Worm (Caenorhabditis elegans) whole organism, L4 larva: Measurements from ENCODE around the gene fbxa-28.

ENCODE experiments used
- D1046.2 ChIP-seq: fragments of 200-800 bp; sonication (Bioruptor generic); IDR thresholded peaks from 2 replicates; pipeline ENCODE4 v1.3.6; 2022; ENCODE audit warnings: missing genetic modification characterization, missing compliant biosample characterization
- F26F4.8 ChIP-seq: fragments of 200-800 bp; sonication (Bioruptor generic); conservative IDR thresholded peaks from 2 replicates; pipeline ENCODE4 v1.3.6; 2022; ENCODE audit warnings: missing genetic modification characterization, missing compliant biosample characterization
- F49E8.2 ChIP-seq: sonication (generic microtip); optimal IDR thresholded peaks from 2 replicates; lab custom pipeline; 2016; ENCODE audit warnings: missing compliant biosample characterization, mild to moderate bottlenecking, missing genetic modification characterization, borderline replicate concordance
- R02D3.7 ChIP-seq: fragments of 150-350 bp; sonication (generic microtip); optimal IDR thresholded peaks from 3 replicates; lab custom pipeline; 2014; ENCODE audit warnings: missing biosample characterization, missing genetic modification characterization
- ZK546.5 ChIP-seq, 2 experiments: sonication (generic microtip); optimal IDR thresholded peaks; 2 replicates each; lab custom pipeline; 2017; ENCODE audit warnings: missing biosample characterization in 2 of 2, missing genetic modification characterization in 2 of 2
- aha-1 ChIP-seq: fragments of 150-350 bp; peaks from one replicate; lab custom pipeline; 2014; ENCODE audit warnings: missing biosample characterization, missing genetic modification characterization
- aly-2 ChIP-seq: sonication (generic microtip); optimal IDR thresholded peaks from 2 replicates; lab custom pipeline; 2018; ENCODE audit warnings: missing biosample characterization, missing genetic modification characterization
- arid-1 ChIP-seq: fragments of 200-800 bp; sonication (Bioruptor generic); conservative IDR thresholded peaks from 2 replicates; pipeline ENCODE4 v1.3.6; 2022; ENCODE audit warnings: missing genetic modification reagents, missing genetic modification characterization, missing compliant biosample characterization
- ceh-28 ChIP-seq: fragments of 150-350 bp; optimal IDR thresholded peaks from 2 replicates; lab custom pipeline; 2014; ENCODE audit warnings: missing biosample characterization, missing genetic modification reagents, missing genetic modification characterization
- ceh-32 ChIP-seq: sonication (generic microtip); optimal IDR thresholded peaks from 2 replicates; lab custom pipeline; 2016; ENCODE audit warnings: mild to moderate bottlenecking, missing genetic modification characterization, missing compliant biosample characterization; ENCODE audit not compliant: poor library complexity
- ceh-44 ChIP-seq: fragments of 200-800 bp; sonication (Bioruptor generic); IDR thresholded peaks from 2 replicates; pipeline ENCODE4 v1.3.6; 2022; ENCODE audit warnings: missing genetic modification reagents, missing genetic modification characterization, missing compliant biosample characterization
- daf-16 ChIP-seq, 3 experiments: sonication (generic microtip); optimal IDR thresholded peaks; 2 replicates each; lab custom pipeline; 2016 to 2017; ENCODE audit warnings: missing genetic modification characterization in 3 of 3, missing genetic modification reagents in 3 of 3, mild to moderate bottlenecking in 2 of 3, missing compliant biosample characterization in 2 of 3, missing biosample characterization in 1 of 3, moderate library complexity in 1 of 3
- daf-19 ChIP-seq: fragments of 200-800 bp; sonication (Bioruptor generic); conservative IDR thresholded peaks from 2 replicates; pipeline ENCODE4 v1.3.6; 2022; ENCODE audit warnings: missing genetic modification characterization, missing compliant biosample characterization
- daf-8 ChIP-seq: fragments of 200-800 bp; sonication (Bioruptor generic); IDR thresholded peaks from 2 replicates; pipeline ENCODE4 v1.3.6; 2022; ENCODE audit warnings: missing genetic modification characterization, missing compliant biosample characterization
- dpl-1 ChIP-seq: fragments of 150-350 bp; optimal IDR thresholded peaks from 2 replicates; lab custom pipeline; 2014; ENCODE audit warnings: missing biosample characterization, missing genetic modification reagents, missing genetic modification characterization
- dve-1 ChIP-seq: sonication (generic microtip); optimal IDR thresholded peaks from 2 replicates; lab custom pipeline; 2017; ENCODE audit warnings: antibody characterized with exemption, mild to moderate bottlenecking, missing genetic modification characterization, missing compliant biosample characterization; ENCODE audit not compliant: insufficient read depth
- egl-43 ChIP-seq: fragments of 200-800 bp; sonication (Bioruptor generic); IDR thresholded peaks from 2 replicates; pipeline ENCODE4 v1.3.6; 2022; ENCODE audit warnings: missing genetic modification reagents, missing genetic modification characterization, missing compliant biosample characterization
- fos-1 ChIP-seq: fragments of 150-350 bp; optimal IDR thresholded peaks from 2 replicates; lab custom pipeline; 2014; ENCODE audit warnings: missing biosample characterization, missing genetic modification characterization
- hlh-11 ChIP-seq: fragments of 200-800 bp; sonication (Bioruptor generic); optimal IDR thresholded peaks from 2 replicates; lab custom pipeline; 2018; ENCODE audit warnings: mild to moderate bottlenecking, missing genetic modification characterization, missing compliant biosample characterization
- hlh-30 ChIP-seq: sonication (generic microtip); optimal IDR thresholded peaks from 2 replicates; lab custom pipeline; 2017; ENCODE audit warnings: antibody characterized with exemption, mild to moderate bottlenecking, missing genetic modification characterization, missing compliant biosample characterization; ENCODE audit not compliant: insufficient read depth
- hmg-1.1 ChIP-seq: fragments of 200-800 bp; sonication (Bioruptor generic); IDR thresholded peaks from 2 replicates; pipeline ENCODE4 v1.3.6; 2022; ENCODE audit warnings: missing genetic modification reagents, missing genetic modification characterization, missing compliant biosample characterization
- lin-13 ChIP-seq: fragments of 150-350 bp; optimal IDR thresholded peaks from 2 replicates; lab custom pipeline; 2014; ENCODE audit warnings: missing biosample characterization, missing genetic modification reagents, missing genetic modification characterization
- lin-38 ChIP-seq: fragments of 200-800 bp; sonication (Bioruptor generic); IDR thresholded peaks from 2 replicates; pipeline ENCODE4 v1.3.6; 2022; ENCODE audit warnings: missing genetic modification reagents, missing genetic modification characterization, missing compliant biosample characterization
- lin-39 ChIP-seq: fragments of 150-350 bp; optimal IDR thresholded peaks from 2 replicates; lab custom pipeline; 2014; ENCODE audit warnings: missing biosample characterization, missing genetic modification reagents, missing genetic modification characterization
- lir-3 ChIP-seq: sonication (generic microtip); optimal IDR thresholded peaks from 2 replicates; lab custom pipeline; 2016; ENCODE audit warnings: mild to moderate bottlenecking, missing genetic modification characterization, missing compliant biosample characterization
- madf-5 ChIP-seq, 2 experiments: fragments of 200-800 bp; sonication (Bioruptor generic); IDR thresholded peaks; 2 replicates each; pipeline ENCODE4 v1.3.6; 2022; ENCODE audit warnings: missing compliant biosample characterization in 2 of 2, missing genetic modification characterization in 2 of 2
- mdl-1 ChIP-seq, 2 experiments: fragments of 150-350 bp in 1 of 2; sonication (generic microtip) in 1 of 2; optimal IDR thresholded peaks; 2 replicates each; lab custom pipeline; 2014 to 2017; ENCODE audit warnings: missing biosample characterization in 2 of 2, missing genetic modification characterization in 2 of 2
- mes-2 ChIP-seq: sonication (generic microtip); optimal IDR thresholded peaks from 2 replicates; lab custom pipeline; 2016; ENCODE audit warnings: missing genotype, mild to moderate bottlenecking, missing genetic modification characterization, missing compliant biosample characterization; ENCODE audit not compliant: poor library complexity, severe bottlenecking
- mxl-2 ChIP-seq: fragments of 200-800 bp; sonication (Bioruptor generic); conservative IDR thresholded peaks from 2 replicates; pipeline ENCODE4 v1.3.6; 2022; ENCODE audit warnings: missing genetic modification reagents, missing genetic modification characterization, missing compliant biosample characterization
- mxl-3 ChIP-seq: fragments of 200-800 bp; sonication (Bioruptor generic); optimal IDR thresholded peaks from 2 replicates; lab custom pipeline; 2018; ENCODE audit warnings: mild to moderate bottlenecking, missing genetic modification characterization, missing compliant biosample characterization
- nhr-10 ChIP-seq: fragments of 150-350 bp; optimal IDR thresholded peaks from 2 replicates; lab custom pipeline; 2014; ENCODE audit warnings: missing biosample characterization, missing genetic modification characterization
- nhr-102 ChIP-seq: sonication (generic microtip); optimal IDR thresholded peaks from 2 replicates; lab custom pipeline; 2016; ENCODE audit warnings: mild to moderate bottlenecking, missing genetic modification characterization, moderate library complexity, missing compliant biosample characterization
- nhr-237 ChIP-seq: sonication (generic microtip); optimal IDR thresholded peaks from 2 replicates; lab custom pipeline; 2017; ENCODE audit warnings: missing biosample characterization, missing genetic modification characterization
- nhr-25 ChIP-seq: sonication (generic microtip); optimal IDR thresholded peaks from 2 replicates; lab custom pipeline; 2017; ENCODE audit warnings: missing genetic modification characterization, mild to moderate bottlenecking, missing compliant biosample characterization, antibody characterized with exemption, moderate library complexity, borderline replicate concordance; ENCODE audit not compliant: insufficient read depth
- nhr-28 ChIP-seq: fragments of 150-350 bp; optimal IDR thresholded peaks from 2 replicates; lab custom pipeline; 2014; ENCODE audit warnings: missing biosample characterization, missing genetic modification characterization
- nhr-41 ChIP-seq: fragments of 200-800 bp; sonication (Bioruptor generic); IDR thresholded peaks from 2 replicates; pipeline ENCODE4 v1.3.6; 2022; ENCODE audit warnings: missing genetic modification reagents, missing genetic modification characterization, missing compliant biosample characterization
- php-3 ChIP-seq: fragments of 200-800 bp; sonication (Bioruptor generic); IDR thresholded peaks from 2 replicates; pipeline ENCODE4 v1.3.6; 2022; ENCODE audit warnings: missing genetic modification reagents, missing genetic modification characterization, missing compliant biosample characterization
- pqm-1 ChIP-seq: sonication (generic microtip); optimal IDR thresholded peaks from 2 replicates; lab custom pipeline; 2017; ENCODE audit warnings: missing biosample characterization, missing genetic modification characterization
- rbr-2 ChIP-seq: sonication (generic microtip); optimal IDR thresholded peaks from 2 replicates; lab custom pipeline; 2016; ENCODE audit warnings: missing genotype, missing genetic modification characterization, missing compliant biosample characterization
- saeg-2 ChIP-seq: fragments of 200-800 bp; sonication (Bioruptor generic); IDR thresholded peaks from 2 replicates; pipeline ENCODE4 v1.3.6; 2022; ENCODE audit warnings: missing genetic modification reagents, missing genetic modification characterization, missing compliant biosample characterization
- snpc-1.2 ChIP-seq: fragments of 200-800 bp; sonication (Bioruptor generic); IDR thresholded peaks from 2 replicates; pipeline ENCODE4 v1.3.6; 2022; ENCODE audit warnings: missing genetic modification reagents, missing genetic modification characterization, missing compliant biosample characterization
- spr-3 ChIP-seq: fragments of 200-800 bp; sonication (Bioruptor generic); optimal IDR thresholded peaks from 2 replicates; lab custom pipeline; 2018; ENCODE audit warnings: mild to moderate bottlenecking, missing genetic modification characterization, missing compliant biosample characterization
- unc-62 ChIP-seq, 3 experiments: fragments of 150-350 bp in 1 of 3; sonication (generic microtip); optimal IDR thresholded peaks in 2 of 3; peaks in 1 of 3; 1 replicate in 1 of 3; 2 replicates in 2 of 3; lab custom pipeline; 2014 to 2017; ENCODE audit warnings: missing biosample characterization in 3 of 3, missing genetic modification characterization in 3 of 3, missing genetic modification reagents in 3 of 3, missing genotype in 1 of 3
- vab-7 ChIP-seq: fragments of 200-800 bp; sonication (Bioruptor generic); IDR thresholded peaks from 2 replicates; pipeline ENCODE4 v1.3.6; 2022; ENCODE audit warnings: missing genetic modification reagents, missing genetic modification characterization, missing compliant biosample characterization
- zfp-3 ChIP-seq: fragments of 200-800 bp; sonication (Bioruptor generic); conservative IDR thresholded peaks from 2 replicates; pipeline ENCODE4 v1.3.6; 2022; ENCODE audit warnings: missing genetic modification reagents, missing genetic modification characterization, missing compliant biosample characterization
- zip-2 ChIP-seq: fragments of 150-350 bp; optimal IDR thresholded peaks from 2 replicates; lab custom pipeline; 2014; ENCODE audit warnings: missing biosample characterization, missing genetic modification characterization

fbxa-28 gene

ce11 chrIII:1271378-1271926, 26.3 kb upstream of the fbxa-28 start, which contains the start of gene fbxa-31:
TSS of gene fbxa-31 (minus strand) at chrIII:1271428.
- TF ChIP-seq aha-1 (tag; lab: Kevin White, UChicago): peak; percentile 40
- peak; percentile 73 for TF ChIP-seq pqm-1 (tag; lab: Kevin White, UChicago)
- TF ChIP-seq R02D3.7 (tag; lab: Kevin White, UChicago): no peak
- no peak for TF ChIP-seq egl-43 (GFP tag; lab: Robert Waterston, UW)
- no peak for TF ChIP-seq daf-8 (GFP tag; lab: Robert Waterston, UW)
- TF ChIP-seq arid-1 (GFP tag; lab: Robert Waterston, UW): no peak
- TF ChIP-seq madf-5 (GFP tag; IDR thresholded peaks at IDR 0.05; lab: Robert Waterston, UW): no peak
- no peak for TF ChIP-seq F49E8.2 (tag; lab: Kevin White, UChicago)
- no peak for TF ChIP-seq ceh-44 (GFP tag; lab: Robert Waterston, UW)
- no peak for TF ChIP-seq dpl-1
- no peak for TF ChIP-seq ZK546.5 (tag; optimal IDR thresholded peaks at IDR 0.05; lab: Kevin White, UChicago)
- peak; percentile 29 for TF ChIP-seq nhr-28
- no peak for TF ChIP-seq lir-3
- no peak for TF ChIP-seq mxl-2 (GFP tag; lab: Robert Waterston, UW)
- no peak for TF ChIP-seq nhr-237 (tag; lab: Kevin White, UChicago)
- TF ChIP-seq zfp-3: no peak
- TF ChIP-seq snpc-1.2 (GFP tag; lab: Robert Waterston, UW): no peak
- no peak for TF ChIP-seq unc-62 (GFP tag; optimal IDR thresholded peaks at IDR 0.05 in 1 of 2; lab: Kevin White, UChicago)
- TF ChIP-seq unc-62 (tag; optimal IDR thresholded peaks at IDR 0.05; lab: Kevin White, UChicago): no peak
- no peak for TF ChIP-seq fos-1 (tag; lab: Kevin White, UChicago)
- no peak for TF ChIP-seq mxl-3 (GFP tag; lab: Kevin White, UChicago)
- TF ChIP-seq saeg-2: no peak
- TF ChIP-seq mdl-1 (tag; optimal IDR thresholded peaks at IDR 0.05; lab: Kevin White, UChicago): no peak
- TF ChIP-seq hlh-11 (tag; lab: Kevin White, UChicago): peak; percentile 1
- no peak for TF ChIP-seq rbr-2
- no peak for TF ChIP-seq zip-2 (tag; lab: Kevin White, UChicago)
- no peak for TF ChIP-seq F26F4.8 (GFP tag; lab: Robert Waterston, UW)
- no peak for TF ChIP-seq ceh-28 (tag; lab: Kevin White, UChicago)
- TF ChIP-seq D1046.2: no peak
- no peak for TF ChIP-seq daf-16 (GFP tag; optimal IDR thresholded peaks at IDR 0.05; lab: Kevin White, UChicago)
- TF ChIP-seq daf-16 (tag; optimal IDR thresholded peaks at IDR 0.05; lab: Kevin White, UChicago): peak; percentile 75
- TF ChIP-seq nhr-102: no peak

- TF ChIP-seq vab-7 (GFP tag; lab: Robert Waterston, UW) (no peak), spr-3 (GFP tag; lab: Kevin White, UChicago) (no peak), daf-16 (GFP tag; optimal IDR thresholded peaks at IDR 0.05; lab: Kevin White, UChicago) (no peak), daf-16 (tag; optimal IDR thresholded peaks at IDR 0.05; lab: Kevin White, UChicago) (peak; percentile 51), lin-13 (no peak), mxl-3 (GFP tag; lab: Kevin White, UChicago) (no peak), nhr-102 (no peak), daf-19 (GFP tag; lab: Robert Waterston, UW) (no peak), nhr-25 (no peak), nhr-41 (GFP tag; lab: Robert Waterston, UW) (no peak), F26F4.8 (GFP tag; lab: Robert Waterston, UW) (no peak), nhr-28 (peak; percentile 49), nhr-10 (tag; lab: Kevin White, UChicago) (no peak), dve-1 (tag; lab: Kevin White, UChicago) (peak; percentile 12), lin-39 (no peak), fos-1 (tag; lab: Kevin White, UChicago) (no peak), aly-2 (tag; lab: Kevin White, UChicago) (no peak), hlh-30 (tag; lab: Kevin White, UChicago) (no peak), ceh-32 (tag; lab: Kevin White, UChicago) (no peak), ceh-44 (GFP tag; lab: Robert Waterston, UW) (no peak), mes-2 (tag; lab: Kevin White, UChicago) (no peak), ZK546.5 (tag; optimal IDR thresholded peaks at IDR 0.05; lab: Kevin White, UChicago) (no peak), hmg-1.1 (GFP tag; lab: Robert Waterston, UW) (no peak), php-3 (peak; percentile 75; the same call in 1 of the 2 replicates), lin-38 (GFP tag; lab: Robert Waterston, UW) (no peak)
Measured at ce11 chrIII:1273655-1274328, 23.9 kb upstream of the fbxa-28 start, which contains the start of gene fbxa-29. TSS of gene fbxa-29 (minus strand) at chrIII:1273705.
